In the genomic region with DNA sequence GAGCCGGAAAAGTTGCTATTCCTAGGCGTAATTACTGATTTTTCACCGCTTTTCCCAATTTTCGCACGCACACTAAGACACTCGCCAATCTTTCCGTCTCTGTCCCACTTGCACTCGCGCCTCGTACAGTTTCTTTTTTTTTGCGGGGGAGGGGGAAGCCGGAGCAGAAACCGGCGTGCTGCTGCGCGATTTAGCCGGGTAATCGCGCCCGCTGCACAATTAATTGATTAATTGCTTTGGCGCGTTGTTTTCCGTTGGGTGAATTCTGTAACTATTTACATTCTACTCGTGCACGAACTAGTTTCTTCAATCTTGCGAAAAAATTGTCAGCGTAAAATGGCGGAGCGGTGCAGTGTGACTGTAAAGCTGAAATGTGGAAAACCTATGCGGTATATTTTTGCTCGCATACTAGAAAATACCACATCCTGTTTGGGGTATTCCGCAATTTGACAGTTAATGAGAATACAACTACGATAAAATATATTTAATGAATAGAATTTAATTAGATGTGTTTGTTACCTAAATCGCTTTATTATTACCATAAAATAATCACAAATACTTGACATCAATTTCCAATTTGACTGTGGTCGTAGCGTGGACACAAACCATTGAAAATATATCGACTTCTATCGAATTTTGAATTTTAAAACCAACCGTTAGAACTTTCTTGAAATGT, we compare ENCODE assay signal across 3 fruit fly cellular contexts.
TF ChIP-seq lines count a peak whose summit lies in the region.

A gene (minus strand): TSS at position 362 of the 676 bp plus-strand sequence.

TF ChIP-seq in whole organism, adult, 20 proteins besides CTCF, POLR2A, EP300 and RAD21 (continued from another document):
- TF ChIP-seq CG5204 (GFP tag; optimal IDR thresholded peaks at IDR 0.05; lab: Kevin White, UChicago) (no peak), Clk (GFP tag; optimal IDR thresholded peaks at IDR 0.05; lab: Kevin White, UChicago) (no peak), CG7101 (tag; optimal IDR thresholded peaks at IDR 0.05; lab: Kevin White, UChicago) (peak; percentile 34), CG1620 (GFP tag; optimal IDR thresholded peaks at IDR 0.05; lab: Kevin White, UChicago) (peak; percentile 6)

TF ChIP-seq in whole organism, embryonic, 481 proteins besides CTCF, POLR2A, EP300 and RAD21 (continued from another document and continues in another):
- TF ChIP-seq CG8924 (tag; optimal IDR thresholded peaks at IDR 0.05; lab: Kevin White, UChicago) (peak; percentile 66), NK7.1 (GFP tag; optimal IDR thresholded peaks at IDR 0.05; lab: Kevin White, UChicago) (no peak), E2f1 (GFP tag; IDR thresholded peaks at IDR 0.05; lab: Robert Waterston, UW) (peak; percentile 20; the same call in 1 of the 2 replicates), al (GFP tag; IDR thresholded peaks at IDR 0.05; lab: Robert Waterston, UW) (peak; percentile 48; the same call in 1 of the 2 replicates), CG18764 (GFP tag; optimal IDR thresholded peaks at IDR 0.05; lab: Kevin White, UChicago) (peak; percentile 37), CG12769 (tag; optimal IDR thresholded peaks at IDR 0.05; lab: Kevin White, UChicago) (peak; percentile 78), CG15269 (tag; optimal IDR thresholded peaks at IDR 0.05; lab: Kevin White, UChicago) (peak; percentile 74), eve (GFP tag; optimal IDR thresholded peaks at IDR 0.05; lab: Kevin White, UChicago) (no peak), CG15011 (GFP tag; optimal IDR thresholded peaks at IDR 0.05; lab: Kevin White, UChicago) (peak; percentile 8), Bteb2 (GFP tag; optimal IDR thresholded peaks at IDR 0.05; lab: Kevin White, UChicago) (peak; percentile 35), Spps (tag; optimal IDR thresholded peaks at IDR 0.05; lab: Kevin White, UChicago) (peak; percentile 38), wek (GFP tag; optimal IDR thresholded peaks at IDR 0.05; lab: Kevin White, UChicago) (peak; percentile 99), CG10543 (GFP tag; optimal IDR thresholded peaks at IDR 0.05; lab: Kevin White, UChicago) (peak; percentile 28), hkb (optimal IDR thresholded peaks at IDR 0.05; lab: Kevin White, UChicago) (no peak), hkb (GFP tag; IDR thresholded peaks at IDR 0.05; lab: Robert Waterston, UW) (peak; percentile 48), CoRest (tag; optimal IDR thresholded peaks at IDR 0.05; lab: Kevin White, UChicago) (peak; percentile 86), CG11456 (GFP tag; IDR thresholded peaks at IDR 0.05; lab: Robert Waterston, UW) (peak; percentile 60; the same call in 2 of the 3 replicates), CG16813 (GFP tag; IDR thresholded peaks at IDR 0.05; lab: Robert Waterston, UW; ENCODE audit: partially characterized antibody) (0 out of 3 replicates have a peak, but pooled peaks have one; percentile 38), Deaf1 (tag; optimal IDR thresholded peaks at IDR 0.05; lab: Kevin White, UChicago) (peak; percentile 19), CG17328 (GFP tag; IDR thresholded peaks at IDR 0.05; lab: Robert Waterston, UW) (peak; percentile 76), CG14667 (GFP tag; IDR thresholded peaks at IDR 0.05; lab: Robert Waterston, UW) (peak; percentile 30; the same call in 1 of the 2 replicates), tna (GFP tag; IDR thresholded peaks at IDR 0.05; lab: Robert Waterston, UW; ENCODE audit: partially characterized antibody) (no peak), Doc2 (GFP tag; IDR thresholded peaks at IDR 0.05; lab: Robert Waterston, UW) (no peak), NC2β (GFP tag; optimal IDR thresholded peaks at IDR 0.05; lab: Kevin White, UChicago) (no peak), dmrt11E (tag; optimal IDR thresholded peaks at IDR 0.05; lab: Kevin White, UChicago) (peak; percentile 66), CG2678 (tag; optimal IDR thresholded peaks at IDR 0.05; lab: Kevin White, UChicago) (peak; percentile 68), Meics (GFP tag; optimal IDR thresholded peaks at IDR 0.05; lab: Kevin White, UChicago) (no peak), CG11247 (GFP tag; IDR thresholded peaks at IDR 0.05; lab: Robert Waterston, UW) (peak; percentile 39; the same call in 1 of the 2 replicates), insv (GFP tag; optimal IDR thresholded peaks at IDR 0.05; lab: Kevin White, UChicago) (peak in 1 of 2 experiments; percentile 87), Tbp (GFP tag; optimal IDR thresholded peaks at IDR 0.05; lab: Kevin White, UChicago) (peak; percentile 27), nerfin-2 (GFP tag; IDR thresholded peaks at IDR 0.05; lab: Robert Waterston, UW; ENCODE audit: partially characterized antibody) (0 out of 2 replicates have a peak, but pooled peaks have one; percentile 18), chinmo (GFP tag; IDR thresholded peaks at IDR 0.05; lab: Robert Waterston, UW; ENCODE audit: partially characterized antibody) (peak; percentile 56; the same call in 1 of the 4 replicates), Atf3 (GFP tag; optimal IDR thresholded peaks at IDR 0.05; lab: Kevin White, UChicago) (peak; percentile 37), CG7357 (GFP tag; IDR thresholded peaks at IDR 0.05; lab: Robert Waterston, UW) (no peak), CG4617 (GFP tag; optimal IDR thresholded peaks at IDR 0.05; lab: Kevin White, UChicago; ENCODE audit: borderline replicate concordance) (peak; percentile 54), Nf-YB (GFP tag; optimal IDR thresholded peaks at IDR 0.05; lab: Kevin White, UChicago) (peak; percentile 11), bowl (GFP tag; IDR thresholded peaks at IDR 0.05; lab: Robert Waterston, UW) (no peak), gsb-n (tag; optimal IDR thresholded peaks at IDR 0.05; lab: Kevin White, UChicago) (peak; percentile 49), sens-2 (GFP tag; IDR thresholded peaks at IDR 0.05; lab: Robert Waterston, UW) (peak; percentile 68), kay (GFP tag; optimal IDR thresholded peaks at IDR 0.05; lab: Kevin White, UChicago) (peak; percentile 27), CG17568 (GFP tag; optimal IDR thresholded peaks at IDR 0.05; lab: Kevin White, UChicago) (peak; percentile 84), stwl (tag; optimal IDR thresholded peaks at IDR 0.05; lab: Kevin White, UChicago) (peak; percentile 60), Hsf (GFP tag; optimal IDR thresholded peaks at IDR 0.05; lab: Kevin White, UChicago) (peak; percentile 61), H15 (GFP tag; IDR thresholded peaks at IDR 0.05; lab: Robert Waterston, UW) (peak; percentile 32; the same call in 1 of the 3 replicates), CG15073 (GFP tag; optimal IDR thresholded peaks at IDR 0.05; lab: Kevin White, UChicago) (no peak), Dip3 (GFP tag; optimal IDR thresholded peaks at IDR 0.05; lab: Kevin White, UChicago) (peak; percentile 2), ind (GFP tag; optimal IDR thresholded peaks at IDR 0.05; lab: Kevin White, UChicago) (peak; percentile 56), CkIIα-i1 (GFP tag; IDR thresholded peaks at IDR 0.05; lab: Robert Waterston, UW) (no peak), ase (GFP tag; IDR thresholded peaks at IDR 0.05; lab: Robert Waterston, UW) (peak; percentile 63; the same call in 2 of the 3 replicates), Aef1 (GFP tag; IDR thresholded peaks at IDR 0.05; lab: Robert Waterston, UW) (no peak), MBD-R2 (GFP tag; IDR thresholded peaks at IDR 0.05; lab: Robert Waterston, UW) (peak; percentile 34; the same call in 1 of the 2 replicates), CG30020 (tag; optimal IDR thresholded peaks at IDR 0.05; lab: Kevin White, UChicago) (peak; percentile 64), Xrp1 (GFP tag; IDR thresholded peaks at IDR 0.05; lab: Robert Waterston, UW) (peak; percentile 77), vfl (GFP tag; optimal IDR thresholded peaks at IDR 0.05; lab: Kevin White, UChicago) (peak; percentile 29), ERR (GFP tag; optimal IDR thresholded peaks at IDR 0.05; lab: Kevin White, UChicago) (no peak), wor (GFP tag; IDR thresholded peaks at IDR 0.05; lab: Robert Waterston, UW) (no peak)

TF ChIP-seq in whole organism, prepupa, 60 proteins besides CTCF, POLR2A, EP300 and RAD21 (continued from another document):
- TF ChIP-seq Hr39 (GFP tag; optimal IDR thresholded peaks at IDR 0.05; lab: Kevin White, UChicago) (peak; percentile 48), topi (GFP tag; optimal IDR thresholded peaks at IDR 0.05; lab: Kevin White, UChicago) (peak; percentile 5), svp (GFP tag; lab: Kevin White, UChicago) (peak; percentile 61), CG11902 (GFP tag; optimal IDR thresholded peaks at IDR 0.05; lab: Kevin White, UChicago) (peak; percentile 7), CG1621 (tag; optimal IDR thresholded peaks at IDR 0.05; lab: Kevin White, UChicago) (no peak), fd59A (GFP tag; optimal IDR thresholded peaks at IDR 0.05; lab: Kevin White, UChicago) (no peak), Met (GFP tag; optimal IDR thresholded peaks at IDR 0.05; lab: Kevin White, UChicago) (peak; percentile 62), CG6792 (GFP tag; optimal IDR thresholded peaks at IDR 0.05; lab: Kevin White, UChicago) (peak; percentile 15), esn (GFP tag; optimal IDR thresholded peaks at IDR 0.05; lab: Kevin White, UChicago) (peak; percentile 48), Eip93F (GFP tag; optimal IDR thresholded peaks at IDR 0.05; lab: Kevin White, UChicago) (peak; percentile 14), CG8632 (GFP tag; optimal IDR thresholded peaks at IDR 0.05; lab: Kevin White, UChicago) (no peak), dac (GFP tag; optimal IDR thresholded peaks at IDR 0.05; lab: Kevin White, UChicago) (no peak), CG10669 (GFP tag; optimal IDR thresholded peaks at IDR 0.05; lab: Kevin White, UChicago) (no peak), Sox102F (GFP tag; optimal IDR thresholded peaks at IDR 0.05; lab: Kevin White, UChicago) (peak; percentile 36), Gug (GFP tag; IDR thresholded peaks at IDR 0.05; lab: Robert Waterston, UW) (peak; percentile 49; the same call in 1 of the 2 replicates), CG31627 (GFP tag; optimal IDR thresholded peaks at IDR 0.05; lab: Kevin White, UChicago) (peak; percentile 42), salr (GFP tag; optimal IDR thresholded peaks at IDR 0.05; lab: Kevin White, UChicago) (peak in 1 of 2 experiments; percentile 24), achi (GFP tag; optimal IDR thresholded peaks at IDR 0.05; lab: Kevin White, UChicago) (peak; percentile 10), cyc (GFP tag; optimal IDR thresholded peaks at IDR 0.05; lab: Kevin White, UChicago) (peak; percentile 14), CG11762 (GFP tag; optimal IDR thresholded peaks at IDR 0.05; lab: Kevin White, UChicago; ENCODE audit: insufficient read depth) (no peak), net (GFP tag; optimal IDR thresholded peaks at IDR 0.05; lab: Kevin White, UChicago) (no peak), fd85E (GFP tag; optimal IDR thresholded peaks at IDR 0.05; lab: Kevin White, UChicago) (no peak), CG3032 (tag; optimal IDR thresholded peaks at IDR 0.05; lab: Kevin White, UChicago) (peak; percentile 57), lz (GFP tag; optimal IDR thresholded peaks at IDR 0.05; lab: Kevin White, UChicago) (peak; percentile 41), pdm3 (GFP tag; optimal IDR thresholded peaks at IDR 0.05; lab: Kevin White, UChicago) (peak; percentile 55), Lpt (GFP tag; optimal IDR thresholded peaks at IDR 0.05; lab: Kevin White, UChicago) (no peak), CG7368 (GFP tag; optimal IDR thresholded peaks at IDR 0.05; lab: Kevin White, UChicago) (no peak), CG15336 (GFP tag; IDR thresholded peaks at IDR 0.05; lab: Robert Waterston, UW) (no peak), spab (GFP tag; optimal IDR thresholded peaks at IDR 0.05; lab: Kevin White, UChicago) (no peak), vri (GFP tag; optimal IDR thresholded peaks at IDR 0.05; lab: Kevin White, UChicago) (no peak), Eip75B (GFP tag; optimal IDR thresholded peaks at IDR 0.05; lab: Kevin White, UChicago) (peak; percentile 34), CG6854 (GFP tag; optimal IDR thresholded peaks at IDR 0.05; lab: Kevin White, UChicago) (peak; percentile 66), Blimp-1 (GFP tag; optimal IDR thresholded peaks at IDR 0.05; lab: Kevin White, UChicago) (no peak), Eip78C (GFP tag; lab: Kevin White, UChicago) (peak; percentile 74), OdsH (GFP tag; optimal IDR thresholded peaks at IDR 0.05; lab: Kevin White, UChicago) (peak; percentile 47), fkh (GFP tag; optimal IDR thresholded peaks at IDR 0.05; lab: Kevin White, UChicago) (no peak), CG6808 (GFP tag; optimal IDR thresholded peaks at IDR 0.05; lab: Kevin White, UChicago) (peak; percentile 8), Hr38 (GFP tag; optimal IDR thresholded peaks at IDR 0.05; lab: Kevin White, UChicago) (no peak), Ets96B (tag; optimal IDR thresholded peaks at IDR 0.05; lab: Kevin White, UChicago) (peak; percentile 26), CG8319 (GFP tag; optimal IDR thresholded peaks at IDR 0.05; lab: Kevin White, UChicago) (no peak), CG16779 (tag; optimal IDR thresholded peaks at IDR 0.05; lab: Kevin White, UChicago) (no peak), Smox (GFP tag; optimal IDR thresholded peaks at IDR 0.05; lab: Kevin White, UChicago) (peak; percentile 45), acj6 (GFP tag; optimal IDR thresholded peaks at IDR 0.05; lab: Kevin White, UChicago) (peak; percentile 44), CG4318 (GFP tag; optimal IDR thresholded peaks at IDR 0.05; lab: Kevin White, UChicago) (no peak)
